Fruit fly (Drosophila melanogaster) whole organism, pupa: Measurements from ENCODE around the gene CG14717.
A peak's percentile ranks its signal among the peaks of the same experiment; 100 is the strongest.

Experiments
- CG10348 ChIP-seq: fragments of 200-800 bp; sonication (Bioruptor generic); IDR thresholded peaks from 2 replicates; pipeline ENCODE4 v1.3.6; 2022; ENCODE audit warnings: missing biosample characterization, missing genetic modification characterization
- CG12605 ChIP-seq: fragments of 200-800 bp; sonication (Bioruptor generic); IDR thresholded peaks from 2 replicates; pipeline ENCODE4 v1.3.6; 2022; ENCODE audit warnings: missing biosample characterization, missing genetic modification characterization
- CG13204 ChIP-seq: fragments of 200-800 bp; sonication (Bioruptor generic); optimal IDR thresholded peaks from 2 replicates; lab custom pipeline; 2018; ENCODE audit warnings: missing biosample characterization, mild to moderate bottlenecking, missing genetic modification characterization, moderate library complexity
- CG14655 ChIP-seq: fragments of 200-800 bp; sonication (Bioruptor generic); optimal IDR thresholded peaks from 3 replicates; lab custom pipeline; 2017; ENCODE audit warnings: mild to moderate bottlenecking, missing biosample characterization, missing genetic modification reagents, missing genetic modification characterization
- CG15710 ChIP-seq: fragments of 200-800 bp; sonication (Bioruptor generic); optimal IDR thresholded peaks from 2 replicates; lab custom pipeline; 2018; ENCODE audit warnings: missing biosample characterization, mild to moderate bottlenecking, missing genetic modification characterization, moderate library complexity
- CG17806 ChIP-seq: fragments of 200-800 bp; sonication (Bioruptor generic); optimal IDR thresholded peaks from 2 replicates; lab custom pipeline; 2018; ENCODE audit warnings: missing biosample characterization, mild to moderate bottlenecking, missing genetic modification characterization, moderate library complexity
- CG32121 ChIP-seq: fragments of 200-800 bp; sonication (Bioruptor generic); IDR thresholded peaks from 2 replicates; pipeline ENCODE4 v1.3.6; 2022; ENCODE audit warnings: missing biosample characterization, missing genetic modification characterization
- CG34367 ChIP-seq: fragments of 200-800 bp; sonication (Bioruptor generic); optimal IDR thresholded peaks from 2 replicates; lab custom pipeline; 2018; ENCODE audit warnings: missing biosample characterization, mild to moderate bottlenecking, missing genetic modification characterization
- CG4496 ChIP-seq: fragments of 200-800 bp; sonication (Bioruptor generic); IDR thresholded peaks from 3 replicates; pipeline ENCODE4 v1.3.6; 2022; ENCODE audit warnings: missing biosample characterization, missing genetic modification characterization
- CG8159 ChIP-seq: fragments of 200-800 bp; sonication (Bioruptor generic); optimal IDR thresholded peaks from 3 replicates; lab custom pipeline; 2018; ENCODE audit warnings: missing biosample characterization, mild to moderate bottlenecking, missing genetic modification characterization, moderate library complexity
- CG8301 ChIP-seq: fragments of 200-800 bp; sonication (Bioruptor generic); optimal IDR thresholded peaks from 2 replicates; lab custom pipeline; 2018; ENCODE audit warnings: missing biosample characterization, mild to moderate bottlenecking, missing genetic modification characterization
- CG9948 ChIP-seq: fragments of 200-800 bp; sonication (Bioruptor generic); optimal IDR thresholded peaks from 2 replicates; lab custom pipeline; 2018; ENCODE audit warnings: missing biosample characterization, mild to moderate bottlenecking, missing genetic modification characterization, moderate library complexity
- D1 ChIP-seq: fragments of 200-800 bp; sonication (Bioruptor generic); optimal IDR thresholded peaks from 2 replicates; lab custom pipeline; 2018; ENCODE audit warnings: missing biosample characterization, mild to moderate bottlenecking, missing genetic modification characterization, moderate library complexity
- EcR ChIP-seq: fragments of 200-800 bp; sonication (Bioruptor generic); optimal IDR thresholded peaks from 3 replicates; lab custom pipeline; 2019; ENCODE audit warnings: missing biosample characterization, missing genetic modification characterization, mild to moderate bottlenecking, moderate library complexity, missing genetic modification reagents
- Pif1A ChIP-seq: fragments of 200-800 bp; sonication (Bioruptor generic); optimal IDR thresholded peaks from 3 replicates; lab custom pipeline; 2016; ENCODE audit warnings: missing biosample characterization, missing genetic modification characterization
- Pif1B ChIP-seq: fragments of 200-800 bp; sonication (Bioruptor generic); optimal IDR thresholded peaks from 3 replicates; lab custom pipeline; 2016; ENCODE audit warnings: missing biosample characterization, missing genetic modification characterization
- Snoo ChIP-seq: fragments of 200-800 bp; sonication (Bioruptor generic); optimal IDR thresholded peaks from 3 replicates; lab custom pipeline; 2017; ENCODE audit warnings: missing biosample characterization, mild to moderate bottlenecking, missing genetic modification characterization, inconsistent platforms
- fd96Ca ChIP-seq: fragments of 200-800 bp; sonication (Bioruptor generic); IDR thresholded peaks from 3 replicates; pipeline ENCODE4 v1.3.6; 2022; ENCODE audit warnings: missing biosample characterization, missing genetic modification characterization
- gl ChIP-seq: fragments of 200-800 bp; sonication (Bioruptor generic); optimal IDR thresholded peaks from 2 replicates; lab custom pipeline; 2018; ENCODE audit warnings: missing biosample characterization, mild to moderate bottlenecking, missing genetic modification characterization
- rn ChIP-seq: fragments of 200-800 bp; sonication (Bioruptor generic); IDR thresholded peaks from 2 replicates; pipeline ENCODE4 v1.3.6; 2022; ENCODE audit warnings: missing biosample characterization, missing genetic modification characterization

Gene CG14717

dm6 chr3R:11721593-11721992 is 25.3 kb downstream of the CG14717 start, which contains the start of gene CG12594:
CG12594 (plus strand) TSS chr3R:11721734.
- TF ChIP-seq CG32121 (GFP tag; lab: Robert Waterston, UW): no peak
- TF ChIP-seq gl: no peak
- no peak for TF ChIP-seq CG8159 (tag; lab: Kevin White, UChicago)
- TF ChIP-seq fd96Ca (GFP tag; lab: Robert Waterston, UW): no peak
- TF ChIP-seq CG9948 (tag; lab: Kevin White, UChicago): no peak

dm6 chr3R:11735337-11735736 is 39.0 kb downstream of the CG14717 start, which contains the start of gene CG14721:
CG14721 (plus strand) TSS chr3R:11735447.
- TF ChIP-seq CG4496 (GFP tag; lab: Robert Waterston, UW) (peak; percentile 8; the same call in 1 of the 3 replicates), CG34367 (no peak)

dm6 chr3R:11741730-11742203 is 45.5 kb downstream of the CG14717 start, which contains the start of the genes Blm and CG14722:
Blm (minus strand) TSS chr3R:11741783.
CG14722 (plus strand) TSS chr3R:11741890.
- TF ChIP-seq D1 (no peak), CG10348 (GFP tag; lab: Robert Waterston, UW) (no peak), CG12605 (no peak), CG4496 (GFP tag; lab: Robert Waterston, UW) (no peak), gl (no peak), CG8159 (tag; lab: Kevin White, UChicago) (no peak), CG14655 (no peak), Snoo (tag; lab: Kevin White, UChicago) (no peak), rn (GFP tag; lab: Robert Waterston, UW) (no peak), CG8301 (tag; lab: Kevin White, UChicago) (no peak), Pif1B (GFP tag; lab: Kevin White, UChicago) (no peak), CG34367 (no peak), Pif1A (GFP tag; lab: Kevin White, UChicago) (no peak), CG17806 (tag; lab: Kevin White, UChicago) (no peak), fd96Ca (GFP tag; lab: Robert Waterston, UW) (no peak), CG9948 (tag; lab: Kevin White, UChicago) (no peak), CG15710 (no peak), CG13204 (GFP tag; lab: Kevin White, UChicago) (no peak), CG32121 (GFP tag; lab: Robert Waterston, UW) (no peak), EcR (GFP tag; lab: Kevin White, UChicago) (no peak)
